Worm (Caenorhabditis elegans) whole organism, young adult: Measurements from ENCODE around the gene aexr-1.

Source experiments
- Y53G8AR.9 ChIP-seq: fragments of 200-800 bp; sonication (Bioruptor generic); conservative IDR thresholded peaks from 2 replicates; pipeline ENCODE4 v1.3.6; 2022; ENCODE audit warnings: missing genetic modification reagents, missing genetic modification characterization, missing compliant biosample characterization
- chd-7 ChIP-seq: sonication (generic microtip); optimal IDR thresholded peaks from 2 replicates; lab custom pipeline; 2016; ENCODE audit warnings: mild to moderate bottlenecking, missing genetic modification characterization, moderate library complexity, missing compliant biosample characterization
- hsf-1 ChIP-seq: fragments of 200-800 bp; sonication (Bioruptor generic); IDR thresholded peaks from 2 replicates; pipeline ENCODE4 v1.3.6; 2022; ENCODE audit warnings: missing genetic modification reagents, missing genetic modification characterization, missing compliant biosample characterization
- lin-35 ChIP-seq, 3 experiments: fragments of 150-350 bp in 2 of 3; sonication (generic microtip) in 1 of 3; optimal IDR thresholded peaks; 2 replicates each; lab custom pipeline; 2014 to 2018; ENCODE audit warnings: missing biosample characterization in 3 of 3, missing genetic modification characterization in 3 of 3, missing genetic modification reagents in 3 of 3

ce11 chrX:6668911-6669310, 33.8 kb upstream of the aexr-1 start, which contains the start of gene nhr-137:
- no peak for TF ChIP-seq hsf-1 (GFP tag; lab: Robert Waterston, UW)
- TF ChIP-seq Y53G8AR.9 (GFP tag; lab: Robert Waterston, UW), result no peak
- TF ChIP-seq lin-35 (GFP tag; optimal IDR thresholded peaks at IDR 0.05; lab: Kevin White, UChicago), result no peak
- TF ChIP-seq chd-7 (tag; lab: Kevin White, UChicago), result no peak
